Worm (Caenorhabditis elegans) whole organism, L4 larva: ENCODE measurements around the gene Y44A6C.2.

Experiments used
- Y75B8A.6 ChIP-seq: fragments of 200-800 bp; sonication (Bioruptor generic); IDR thresholded peaks from 2 replicates; pipeline ENCODE4 v1.3.6; 2022; ENCODE audit warnings: missing genetic modification reagents, missing genetic modification characterization, missing compliant biosample characterization
- ceh-82 ChIP-seq: sonication (generic microtip); optimal IDR thresholded peaks from 2 replicates; lab custom pipeline; 2017; ENCODE audit warnings: missing biosample characterization, missing genetic modification characterization
- dpl-1 ChIP-seq: fragments of 150-350 bp; optimal IDR thresholded peaks from 2 replicates; lab custom pipeline; 2014; ENCODE audit warnings: missing biosample characterization, missing genetic modification reagents, missing genetic modification characterization
- lin-39 ChIP-seq: fragments of 150-350 bp; optimal IDR thresholded peaks from 2 replicates; lab custom pipeline; 2014; ENCODE audit warnings: missing biosample characterization, missing genetic modification reagents, missing genetic modification characterization
- nhr-11 ChIP-seq: fragments of 150-350 bp; optimal IDR thresholded peaks from 2 replicates; lab custom pipeline; 2014; ENCODE audit warnings: missing biosample characterization, missing genetic modification characterization
- saeg-2 ChIP-seq: fragments of 200-800 bp; sonication (Bioruptor generic); IDR thresholded peaks from 2 replicates; pipeline ENCODE4 v1.3.6; 2022; ENCODE audit warnings: missing genetic modification reagents, missing genetic modification characterization, missing compliant biosample characterization
- unc-62 ChIP-seq, 3 experiments: fragments of 150-350 bp in 1 of 3; sonication (generic microtip); optimal IDR thresholded peaks in 2 of 3; peaks in 1 of 3; 1 replicate in 1 of 3; 2 replicates in 2 of 3; lab custom pipeline; 2014 to 2017; ENCODE audit warnings: missing biosample characterization in 3 of 3, missing genetic modification characterization in 3 of 3, missing genetic modification reagents in 3 of 3, missing genotype in 1 of 3

DNA sequence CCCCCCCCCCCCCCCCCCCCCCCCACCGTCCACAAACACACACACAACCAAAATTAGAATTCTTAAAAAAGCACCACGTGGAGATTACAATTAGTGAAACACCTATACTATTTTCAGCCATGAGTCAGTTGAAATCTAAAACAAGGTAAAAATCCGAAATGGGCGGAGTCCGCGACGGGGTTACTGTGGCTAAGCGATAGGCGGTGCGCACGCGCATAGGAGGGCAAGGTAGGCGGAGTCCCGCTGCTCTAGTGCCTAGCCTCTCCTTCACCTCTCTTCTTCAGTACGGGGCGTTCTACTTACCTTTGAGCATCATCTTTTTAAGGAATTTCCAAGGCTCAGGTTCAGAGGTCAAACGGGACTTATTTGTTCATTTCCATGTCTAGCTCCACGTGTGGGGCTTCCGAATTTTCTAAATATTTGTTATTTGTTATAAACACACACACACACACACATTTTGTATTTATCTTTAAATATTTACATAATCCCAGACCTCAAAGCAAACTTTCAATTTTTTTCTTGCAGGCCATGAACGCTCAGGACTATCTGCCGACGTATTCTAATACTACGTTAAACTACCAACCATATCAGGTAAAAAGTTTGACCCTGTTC is 34.5 kb downstream of the Y44A6C.2 start:
- TF ChIP-seq Y75B8A.6 (GFP tag; lab: Robert Waterston, UW): no peak
- TF ChIP-seq unc-62 (GFP tag; optimal IDR thresholded peaks at IDR 0.05 in 1 of 2; lab: Kevin White, UChicago): no peak
- TF ChIP-seq unc-62 (tag; optimal IDR thresholded peaks at IDR 0.05; lab: Kevin White, UChicago): no peak
- no peak for TF ChIP-seq nhr-11 (tag; lab: Kevin White, UChicago)
- no peak for TF ChIP-seq lin-39 (tag; lab: Kevin White, UChicago)
- TF ChIP-seq saeg-2: no peak
- no peak for TF ChIP-seq dpl-1 (GFP tag; lab: Kevin White, UChicago)
- TF ChIP-seq ceh-82: no peak
